Worm (Caenorhabditis elegans) whole organism, early embryonic: ENCODE measurements around the gene perm-5.

Experiments
- B0310.2 ChIP-seq: sonication (generic microtip); optimal IDR thresholded peaks from 2 replicates; lab custom pipeline; 2016; ENCODE audit warnings: mild to moderate bottlenecking, missing genetic modification characterization, missing compliant biosample characterization
- F13C5.2 ChIP-seq: sonication (generic microtip); optimal IDR thresholded peaks from 2 replicates; lab custom pipeline; 2017; ENCODE audit warnings: mild to moderate bottlenecking, missing genetic modification characterization, inconsistent platforms, missing compliant biosample characterization
- aly-1 ChIP-seq: sonication (generic microtip); optimal IDR thresholded peaks from 2 replicates; lab custom pipeline; 2016; ENCODE audit warnings: missing genetic modification characterization, missing compliant biosample characterization
- ama-1 ChIP-seq: fragments of 150-350 bp; optimal IDR thresholded peaks from 2 replicates; lab custom pipeline; 2014
- ceh-13 ChIP-seq: fragments of 200-800 bp; sonication (Bioruptor generic); optimal IDR thresholded peaks from 2 replicates; lab custom pipeline; 2018; ENCODE audit warnings: mild to moderate bottlenecking, missing genetic modification characterization, missing compliant biosample characterization
- ceh-36 ChIP-seq: sonication (generic microtip); optimal IDR thresholded peaks from 2 replicates; lab custom pipeline; 2016; ENCODE audit warnings: missing genetic modification characterization, inconsistent platforms, missing compliant biosample characterization
- ets-7 ChIP-seq: sonication (generic microtip); optimal IDR thresholded peaks from 2 replicates; lab custom pipeline; 2016; ENCODE audit warnings: missing genotype, missing genetic modification characterization, missing compliant biosample characterization
- flt-1 ChIP-seq: fragments of 200-800 bp; sonication (Bioruptor generic); IDR thresholded peaks from 2 replicates; pipeline ENCODE4 v1.3.6; 2022; ENCODE audit warnings: missing genetic modification characterization, missing compliant biosample characterization
- hmbx-1 ChIP-seq: sonication (generic microtip); optimal IDR thresholded peaks from 2 replicates; lab custom pipeline; 2016; ENCODE audit warnings: mild to moderate bottlenecking, missing genetic modification characterization, missing compliant biosample characterization
- hmg-4 ChIP-seq: fragments of 200-800 bp; sonication (Bioruptor generic); optimal IDR thresholded peaks from 2 replicates; lab custom pipeline; 2018; ENCODE audit warnings: mild to moderate bottlenecking, missing genetic modification characterization, missing compliant biosample characterization
- hnd-1 ChIP-seq: sonication (generic microtip); optimal IDR thresholded peaks from 2 replicates; lab custom pipeline; 2016; ENCODE audit warnings: missing genetic modification characterization, missing compliant biosample characterization
- pes-1 ChIP-seq: fragments of 200-800 bp; sonication (Bioruptor generic); IDR thresholded peaks from 2 replicates; pipeline ENCODE4 v1.3.6; 2022; ENCODE audit warnings: missing genetic modification reagents, missing genetic modification characterization, missing compliant biosample characterization
- scrt-1 ChIP-seq: fragments of 200-800 bp; sonication (Bioruptor generic); IDR thresholded peaks from 2 replicates; pipeline ENCODE4 v1.3.6; 2022; ENCODE audit warnings: missing genetic modification characterization, missing compliant biosample characterization
- sea-1 ChIP-seq: fragments of 200-800 bp; sonication (Bioruptor generic); conservative IDR thresholded peaks from 2 replicates; pipeline ENCODE4 v1.3.6; 2022; ENCODE audit warnings: missing genetic modification characterization, missing compliant biosample characterization
- tbx-11 ChIP-seq: fragments of 200-800 bp; sonication (Bioruptor generic); IDR thresholded peaks from 2 replicates; pipeline ENCODE4 v1.3.6; 2022; ENCODE audit warnings: missing genetic modification characterization, missing compliant biosample characterization
- tbx-37 ChIP-seq: fragments of 200-800 bp; sonication (Bioruptor generic); conservative IDR thresholded peaks from 2 replicates; pipeline ENCODE4 v1.3.6; 2022; ENCODE audit warnings: missing genetic modification reagents, missing genetic modification characterization, missing compliant biosample characterization
- tra-4 ChIP-seq: sonication (generic microtip); optimal IDR thresholded peaks from 2 replicates; lab custom pipeline; 2017; ENCODE audit warnings: missing genetic modification characterization, missing compliant biosample characterization

The perm-5 gene

DNA sequence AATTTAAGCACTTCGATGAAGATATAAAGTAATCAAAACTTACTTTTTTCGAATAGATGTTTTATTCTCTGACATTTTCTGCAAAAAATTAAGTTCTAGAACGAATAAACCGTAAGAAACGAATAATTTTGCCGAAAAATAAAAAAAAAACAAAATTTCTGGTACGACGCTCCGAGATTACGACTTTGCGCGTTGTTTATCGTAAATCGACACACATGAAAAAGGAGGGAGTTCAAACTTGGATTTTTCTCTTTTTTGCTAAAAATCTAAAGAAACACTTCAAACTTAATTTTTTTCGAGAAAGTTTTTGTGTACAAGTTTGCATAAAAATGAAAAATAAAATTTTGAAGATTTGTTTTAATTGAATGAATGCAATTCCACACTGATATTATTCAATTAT lies 28.3 kb upstream of the perm-5 start, which contains the start of gene H35B03.2:
TSS of gene H35B03.2 (minus strand) at position 78 of the 400 bp plus-strand sequence.
- TF ChIP-seq pes-1 (no peak), hmg-4 (no peak), B0310.2 (tag; lab: Kevin White, UChicago) (no peak), tbx-37 (GFP tag; lab: Robert Waterston, UW) (no peak), hnd-1 (no peak), F13C5.2 (tag; lab: Kevin White, UChicago) (no peak), hmbx-1 (no peak), tbx-11 (GFP tag; lab: Robert Waterston, UW) (no peak), tra-4 (tag; lab: Kevin White, UChicago) (no peak)

DNA sequence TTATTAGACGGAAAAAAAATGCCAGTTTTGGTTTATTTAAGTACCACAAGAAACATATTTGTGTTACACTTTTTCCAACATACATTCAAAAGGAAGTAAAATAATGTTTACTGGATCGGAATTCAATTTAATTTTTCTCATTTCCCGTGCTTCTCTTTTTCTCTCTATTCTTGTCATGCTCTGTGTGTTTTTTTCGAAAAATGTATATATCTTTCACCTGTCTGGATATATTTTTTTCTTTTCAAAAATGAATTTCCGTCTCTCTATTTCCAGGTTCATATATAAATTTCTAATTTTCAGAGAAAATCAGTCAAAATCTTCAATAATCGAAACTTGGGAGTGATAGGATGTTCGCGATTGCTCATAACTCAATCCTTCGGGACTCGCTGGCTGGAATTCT lies 22.0 kb upstream of the perm-5 start, which contains the start of gene H35B03.1:
TSS of gene H35B03.1 (plus strand) at position 301 of the 400 bp plus-strand sequence.
- TF ChIP-seq tra-4 (tag; lab: Kevin White, UChicago) (no peak), scrt-1 (GFP tag; lab: Robert Waterston, UW) (no peak), hmbx-1 (no peak), sea-1 (no peak), pes-1 (no peak), tbx-37 (GFP tag; lab: Robert Waterston, UW) (no peak)

DNA sequence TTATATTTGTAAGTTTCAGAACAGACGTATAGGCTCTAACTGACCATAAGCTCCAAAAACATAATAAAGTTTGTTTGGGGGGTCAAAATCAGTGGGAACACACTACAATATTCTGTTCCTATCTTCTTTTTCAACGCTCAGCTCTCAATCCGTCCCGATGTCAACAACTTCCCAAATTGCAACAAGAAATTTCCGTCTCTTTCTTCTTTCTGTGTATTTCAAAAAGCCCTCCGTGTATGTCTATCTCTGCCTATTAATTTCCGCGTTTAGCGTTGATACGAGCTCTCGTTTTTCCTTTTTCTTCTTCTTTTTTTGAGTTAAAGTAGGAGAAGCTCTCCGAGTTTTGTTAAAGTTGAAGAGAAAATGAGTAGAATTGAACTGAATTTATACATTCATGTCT lies 20.4 kb upstream of the perm-5 start:
- no peak for TF ChIP-seq scrt-1 (GFP tag; lab: Robert Waterston, UW)

DNA sequence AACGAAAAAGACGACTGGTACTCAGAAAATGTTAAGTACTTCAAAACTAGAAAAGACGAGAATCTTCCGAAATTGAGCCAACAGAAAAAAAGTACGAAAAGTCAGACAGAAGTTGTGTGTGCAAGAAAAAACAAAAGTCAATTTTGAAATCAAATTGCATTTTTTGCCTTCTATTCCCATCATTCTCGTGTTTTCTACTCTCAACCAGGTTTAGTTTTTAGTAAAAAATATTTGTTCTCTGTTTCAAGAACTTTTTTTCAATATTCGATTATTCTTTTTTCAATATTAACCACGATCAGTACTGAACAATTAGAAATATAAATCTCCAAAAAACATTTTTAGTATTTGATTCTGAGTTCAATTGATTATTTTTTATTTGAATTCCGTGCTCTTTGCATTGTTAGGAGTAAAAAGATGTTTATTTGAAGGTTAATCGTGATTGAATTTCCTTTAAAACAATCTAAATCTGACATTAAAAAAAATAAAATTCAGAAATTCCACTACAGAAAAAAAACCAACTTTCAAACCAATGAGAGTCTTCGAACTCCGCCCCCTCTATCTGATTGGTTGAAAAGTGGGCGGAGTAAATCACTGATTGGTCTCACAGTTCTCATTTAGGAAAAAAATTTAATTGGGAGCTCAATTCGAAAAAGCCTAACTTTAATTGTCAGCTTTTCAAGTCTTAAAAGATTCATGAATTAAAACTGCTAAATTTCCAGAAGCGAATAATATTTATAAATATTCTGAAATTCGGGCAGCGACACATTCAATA lies 12.3 kb upstream of the perm-5 start:
- TF ChIP-seq hnd-1 (no peak), pes-1 (no peak), tbx-11 (GFP tag; lab: Robert Waterston, UW) (no peak), aly-1 (no peak), ama-1 (lab: Kevin White, UChicago) (no peak), sea-1 (no peak), hmg-4 (no peak), flt-1 (GFP tag; lab: Robert Waterston, UW) (no peak), ceh-13 (GFP tag; lab: Kevin White, UChicago) (no peak), tra-4 (tag; lab: Kevin White, UChicago) (no peak), scrt-1 (GFP tag; lab: Robert Waterston, UW) (no peak), ets-7 (tag; lab: Kevin White, UChicago) (no peak), B0310.2 (tag; lab: Kevin White, UChicago) (no peak), ceh-36 (tag; lab: Kevin White, UChicago) (no peak), F13C5.2 (tag; lab: Kevin White, UChicago) (no peak), tbx-37 (GFP tag; lab: Robert Waterston, UW) (no peak), hmbx-1 (no peak)

DNA sequence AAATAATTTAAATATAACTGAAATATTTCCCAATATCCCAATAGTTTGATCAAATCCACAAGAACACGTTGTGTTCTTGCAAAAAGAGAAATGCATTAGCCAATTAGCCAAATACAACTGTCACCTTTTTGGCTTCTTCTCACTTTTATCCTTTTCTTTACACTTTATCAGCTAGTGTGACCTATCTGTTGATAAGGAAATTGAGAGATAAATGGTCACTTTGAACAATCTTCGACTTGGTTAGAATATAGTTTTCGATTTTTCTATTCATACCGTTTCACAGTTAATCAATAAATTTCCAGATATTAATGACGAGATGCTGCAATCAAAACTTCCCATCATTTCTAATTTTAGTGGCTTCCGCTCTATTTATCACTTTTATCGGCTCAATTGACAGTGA lies 5.5 kb upstream of the perm-5 start, which contains the start of gene C55C3.1:
TSS of gene C55C3.1 (plus strand) at position 301 of the 400 bp plus-strand sequence.
- TF ChIP-seq tra-4 (tag; lab: Kevin White, UChicago) = no peak
- no peak for TF ChIP-seq ets-7 (tag; lab: Kevin White, UChicago)
- TF ChIP-seq ceh-36 (tag; lab: Kevin White, UChicago) = no peak
- no peak for TF ChIP-seq B0310.2 (tag; lab: Kevin White, UChicago)
- TF ChIP-seq ceh-13 (GFP tag; lab: Kevin White, UChicago) = no peak
- no peak for TF ChIP-seq sea-1
- TF ChIP-seq tbx-11 (GFP tag; lab: Robert Waterston, UW) = no peak
- TF ChIP-seq pes-1 = no peak
- no peak for TF ChIP-seq hmg-4
- TF ChIP-seq aly-1 = no peak

DNA sequence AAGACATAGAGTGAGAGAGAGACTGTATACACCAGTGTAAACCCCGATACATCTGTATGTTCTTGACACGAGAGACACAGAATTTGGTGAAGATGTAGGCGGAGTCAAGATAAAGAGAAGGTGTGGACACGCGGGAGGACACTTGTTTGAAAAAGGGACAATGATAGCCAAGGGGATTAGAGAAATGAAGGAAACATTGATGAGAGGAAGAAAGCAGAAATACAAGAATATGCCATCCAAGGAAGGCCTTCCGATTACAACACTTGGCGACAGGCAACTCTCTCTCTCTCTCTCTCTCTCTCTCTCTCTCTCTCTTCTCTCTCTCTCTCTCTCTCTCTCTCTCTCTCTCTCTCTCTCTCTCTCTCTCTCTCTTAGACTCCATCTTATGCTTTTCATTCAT lies 3.3 kb upstream of the perm-5 start:
- TF ChIP-seq ama-1 (lab: Kevin White, UChicago) = no peak
- no peak for TF ChIP-seq hmbx-1
- no peak for TF ChIP-seq tbx-11 (GFP tag; lab: Robert Waterston, UW)
- TF ChIP-seq B0310.2 (tag; lab: Kevin White, UChicago) = no peak
- TF ChIP-seq ceh-36 (tag; lab: Kevin White, UChicago) = no peak
- TF ChIP-seq tbx-37 (GFP tag; lab: Robert Waterston, UW) = no peak
- TF ChIP-seq pes-1 = no peak
- no peak for TF ChIP-seq aly-1
- TF ChIP-seq ceh-13 (GFP tag; lab: Kevin White, UChicago) = no peak
- no peak for TF ChIP-seq tra-4 (tag; lab: Kevin White, UChicago)
- TF ChIP-seq ets-7 (tag; lab: Kevin White, UChicago) = no peak
- TF ChIP-seq hmg-4 = no peak
- TF ChIP-seq flt-1 (GFP tag; lab: Robert Waterston, UW) = no peak
- TF ChIP-seq hnd-1 = no peak

DNA sequence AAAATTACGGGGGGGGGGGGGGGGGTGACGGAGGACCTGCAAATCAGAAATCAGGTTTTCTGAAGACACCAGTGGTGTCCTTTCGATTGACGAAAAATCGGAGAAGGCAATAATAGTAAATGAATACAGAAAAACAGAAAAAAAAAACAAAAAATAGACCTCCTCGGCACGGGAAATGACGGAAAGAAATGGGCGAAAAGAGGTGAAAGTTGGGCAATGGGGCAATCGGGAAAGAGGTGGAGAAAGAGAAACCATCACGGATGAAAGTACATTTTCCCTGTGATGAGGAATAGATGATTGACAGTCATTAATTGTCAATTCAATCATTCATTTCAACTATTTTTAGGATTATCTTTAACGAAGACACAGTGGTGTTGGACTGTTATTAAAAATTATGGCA lies 649 bp upstream of the perm-5 start:
- TF ChIP-seq flt-1 (GFP tag; lab: Robert Waterston, UW) (no peak), scrt-1 (GFP tag; lab: Robert Waterston, UW) (no peak), hmg-4 (no peak), ets-7 (tag; lab: Kevin White, UChicago) (no peak), aly-1 (no peak), ceh-13 (GFP tag; lab: Kevin White, UChicago) (no peak), tbx-11 (GFP tag; lab: Robert Waterston, UW) (no peak), ama-1 (lab: Kevin White, UChicago) (no peak), tbx-37 (GFP tag; lab: Robert Waterston, UW) (no peak), hnd-1 (no peak), hmbx-1 (no peak), ceh-36 (tag; lab: Kevin White, UChicago) (no peak)

DNA sequence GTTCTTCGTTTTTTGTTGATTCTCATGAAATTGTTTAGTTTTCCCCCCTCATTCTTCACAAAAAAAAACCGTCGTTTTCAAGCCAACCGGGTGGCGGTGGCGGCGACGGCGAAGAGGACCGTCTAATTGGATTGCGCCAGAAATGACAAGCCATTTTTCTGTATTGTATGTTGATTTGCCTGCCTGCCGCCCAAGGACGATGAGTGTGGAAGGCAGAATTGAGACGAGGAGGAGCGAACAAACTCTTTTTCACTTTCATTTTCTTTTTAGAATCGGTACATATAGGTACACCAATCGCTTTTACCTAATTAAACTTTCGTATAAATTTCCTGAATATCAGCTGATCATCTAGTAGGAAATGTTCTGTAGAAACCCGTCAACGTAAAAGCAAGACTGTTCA lies 1.6 kb downstream of the perm-5 start:
- TF ChIP-seq tra-4 (tag; lab: Kevin White, UChicago) (no peak), ceh-13 (GFP tag; lab: Kevin White, UChicago) (no peak), scrt-1 (GFP tag; lab: Robert Waterston, UW) (no peak), flt-1 (GFP tag; lab: Robert Waterston, UW) (no peak), hnd-1 (no peak), tbx-11 (GFP tag; lab: Robert Waterston, UW) (no peak), ama-1 (lab: Kevin White, UChicago) (no peak), hmbx-1 (no peak), aly-1 (no peak), ets-7 (tag; lab: Kevin White, UChicago) (no peak), sea-1 (no peak), F13C5.2 (tag; lab: Kevin White, UChicago) (no peak), hmg-4 (no peak)
